Fruit fly (Drosophila melanogaster) whole organism, prepupa: Measurements from ENCODE around the gene Myt1.

Experiments
- Blimp-1 ChIP-seq: fragments of 200-800 bp; sonication (Bioruptor generic); optimal IDR thresholded peaks from 3 replicates; lab custom pipeline; 2017; ENCODE audit warnings: missing biosample characterization, missing genetic modification characterization, mild to moderate bottlenecking, moderate library complexity, missing genetic modification reagents
- CG10669 ChIP-seq: fragments of 200-800 bp; sonication (Bioruptor generic); optimal IDR thresholded peaks from 3 replicates; lab custom pipeline; 2018; ENCODE audit warnings: missing biosample characterization, mild to moderate bottlenecking, missing genetic modification characterization, moderate library complexity
- CG11294 ChIP-seq: fragments of 200-800 bp; sonication (Bioruptor generic); IDR thresholded peaks from 2 replicates; pipeline ENCODE4 v1.3.6; 2022; ENCODE audit warnings: missing biosample characterization, missing genetic modification characterization
- CG11762 ChIP-seq: fragments of 200-800 bp; sonication (Bioruptor generic); optimal IDR thresholded peaks from 3 replicates; lab custom pipeline; 2016; ENCODE audit warnings: missing biosample characterization, missing genetic modification characterization; ENCODE audit not compliant: insufficient read depth
- CG11902 ChIP-seq: fragments of 200-800 bp; sonication (Bioruptor generic); optimal IDR thresholded peaks from 3 replicates; lab custom pipeline; 2016; ENCODE audit warnings: missing biosample characterization, missing genetic modification characterization
- CG1621 ChIP-seq: fragments of 200-800 bp; sonication (Bioruptor generic); optimal IDR thresholded peaks from 3 replicates; lab custom pipeline; 2018; ENCODE audit warnings: missing biosample characterization, mild to moderate bottlenecking, missing genetic modification characterization
- CG3032 ChIP-seq: fragments of 200-800 bp; optimal IDR thresholded peaks from 2 replicates; lab custom pipeline; 2019; ENCODE audit warnings: missing biosample characterization, mild to moderate bottlenecking, missing genetic modification characterization, moderate library complexity
- CG31627 ChIP-seq: fragments of 200-800 bp; sonication (Bioruptor generic); optimal IDR thresholded peaks from 3 replicates; lab custom pipeline; 2016; ENCODE audit warnings: missing biosample characterization, missing genetic modification characterization
- CG3919 ChIP-seq: fragments of 200-800 bp; sonication (Bioruptor generic); optimal IDR thresholded peaks from 3 replicates; lab custom pipeline; 2016; ENCODE audit warnings: missing biosample characterization, missing genetic modification characterization
- CG4318 ChIP-seq: fragments of 200-800 bp; sonication (Bioruptor generic); optimal IDR thresholded peaks from 3 replicates; lab custom pipeline; 2017; ENCODE audit warnings: missing biosample characterization, mild to moderate bottlenecking, missing genetic modification characterization
- CG6163 ChIP-seq: fragments of 200-800 bp; sonication (Bioruptor generic); IDR thresholded peaks from 3 replicates; pipeline ENCODE4 v1.3.6; 2022; ENCODE audit warnings: missing biosample characterization, missing genetic modification characterization
- CG6276 ChIP-seq: fragments of 200-800 bp; sonication (Bioruptor generic); optimal IDR thresholded peaks from 2 replicates; lab custom pipeline; 2017; ENCODE audit warnings: missing biosample characterization, mild to moderate bottlenecking, missing genetic modification characterization
- CG6792 ChIP-seq: fragments of 200-800 bp; sonication (Bioruptor generic); optimal IDR thresholded peaks from 3 replicates; lab custom pipeline; 2016; ENCODE audit warnings: missing biosample characterization, missing genetic modification characterization
- CG6808 ChIP-seq: fragments of 200-800 bp; sonication (Bioruptor generic); optimal IDR thresholded peaks from 3 replicates; lab custom pipeline; 2017; ENCODE audit warnings: missing biosample characterization, missing genetic modification characterization, mild to moderate bottlenecking, moderate library complexity, missing genetic modification reagents
- CG6854 ChIP-seq: fragments of 200-800 bp; sonication (Bioruptor generic); optimal IDR thresholded peaks from 2 replicates; lab custom pipeline; 2017; ENCODE audit warnings: missing biosample characterization, mild to moderate bottlenecking, missing genetic modification characterization
- CG8119 ChIP-seq: fragments of 200-800 bp; sonication (Bioruptor generic); IDR thresholded peaks from 3 replicates; pipeline ENCODE4 v1.3.6; 2022; ENCODE audit warnings: missing biosample characterization, missing genetic modification characterization
- Eip75B ChIP-seq: fragments of 200-800 bp; sonication (Bioruptor generic); optimal IDR thresholded peaks from 3 replicates; lab custom pipeline; 2016; ENCODE audit warnings: missing biosample characterization, missing genetic modification characterization
- Eip78C ChIP-seq: fragments of 200-800 bp; sonication (Bioruptor generic); peaks from one replicate; lab custom pipeline; 2016; ENCODE audit warnings: missing biosample characterization, missing genetic modification characterization
- Eip93F ChIP-seq: fragments of 200-800 bp; sonication (Bioruptor generic); optimal IDR thresholded peaks from 2 replicates; lab custom pipeline; 2016; ENCODE audit warnings: missing biosample characterization, mild to moderate bottlenecking, missing genetic modification characterization
- Ets21C ChIP-seq: fragments of 200-800 bp; sonication (Bioruptor generic); optimal IDR thresholded peaks from 3 replicates; lab custom pipeline; 2016; ENCODE audit warnings: missing biosample characterization, missing genetic modification characterization
- Ets96B ChIP-seq: fragments of 200-800 bp; optimal IDR thresholded peaks from 2 replicates; lab custom pipeline; 2019; ENCODE audit warnings: missing biosample characterization, mild to moderate bottlenecking, missing genetic modification characterization, moderate library complexity
- Gug ChIP-seq: fragments of 200-800 bp; sonication (Bioruptor generic); IDR thresholded peaks from 2 replicates; pipeline ENCODE4 v1.3.6; 2022; ENCODE audit warnings: missing biosample characterization, missing genetic modification characterization
- Hr38 ChIP-seq: sonication (Bioruptor generic); optimal IDR thresholded peaks from 2 replicates; lab custom pipeline; 2016; ENCODE audit warnings: missing biosample characterization, missing genetic modification characterization
- Hr39 ChIP-seq: fragments of 200-800 bp; sonication (Bioruptor generic); optimal IDR thresholded peaks from 2 replicates; lab custom pipeline; 2016; ENCODE audit warnings: missing biosample characterization, missing genetic modification characterization
- Lpt ChIP-seq: fragments of 200-800 bp; sonication (Bioruptor generic); optimal IDR thresholded peaks from 3 replicates; lab custom pipeline; 2016; ENCODE audit warnings: missing biosample characterization, missing genetic modification characterization
- OdsH ChIP-seq: fragments of 200-800 bp; sonication (Bioruptor generic); optimal IDR thresholded peaks from 3 replicates; lab custom pipeline; 2016; ENCODE audit warnings: missing biosample characterization, missing genetic modification characterization
- Smox ChIP-seq: fragments of 200-800 bp; sonication (Bioruptor generic); optimal IDR thresholded peaks from 3 replicates; lab custom pipeline; 2016; ENCODE audit warnings: missing biosample characterization, missing genetic modification characterization
- Sox102F ChIP-seq: fragments of 200-800 bp; sonication (Bioruptor generic); optimal IDR thresholded peaks from 2 replicates; lab custom pipeline; 2016; ENCODE audit warnings: missing biosample characterization, mild to moderate bottlenecking, missing genetic modification characterization
- Sox14 ChIP-seq: fragments of 200-800 bp; sonication (Bioruptor generic); optimal IDR thresholded peaks from 3 replicates; lab custom pipeline; 2016; ENCODE audit warnings: missing biosample characterization, missing genetic modification characterization
- Sox15 ChIP-seq: fragments of 200-800 bp; sonication (Bioruptor generic); optimal IDR thresholded peaks from 3 replicates; lab custom pipeline; 2016; ENCODE audit warnings: missing biosample characterization, missing genetic modification characterization
- achi ChIP-seq: fragments of 200-800 bp; sonication (Bioruptor generic); optimal IDR thresholded peaks from 3 replicates; lab custom pipeline; 2016; ENCODE audit warnings: missing biosample characterization, missing genetic modification characterization
- acj6 ChIP-seq: fragments of 200-800 bp; sonication (Bioruptor generic); optimal IDR thresholded peaks from 3 replicates; lab custom pipeline; 2016; ENCODE audit warnings: missing biosample characterization, missing genetic modification characterization
- dac ChIP-seq: fragments of 200-800 bp; sonication (Bioruptor generic); optimal IDR thresholded peaks from 2 replicates; lab custom pipeline; 2017; ENCODE audit warnings: missing biosample characterization, mild to moderate bottlenecking, missing genetic modification characterization
- dsx ChIP-seq: fragments of 200-800 bp; optimal IDR thresholded peaks from 3 replicates; lab custom pipeline; 2019; ENCODE audit warnings: missing biosample characterization, mild to moderate bottlenecking, missing genetic modification characterization, moderate library complexity; ENCODE audit not compliant: poor library complexity, severe bottlenecking
- eg ChIP-seq: fragments of 200-800 bp; sonication (Bioruptor generic); IDR thresholded peaks from 3 replicates; pipeline ENCODE4 v1.3.6; 2022; ENCODE audit warnings: missing biosample characterization, missing genetic modification characterization
- esn ChIP-seq: fragments of 200-800 bp; sonication (Bioruptor generic); optimal IDR thresholded peaks from 2 replicates; lab custom pipeline; 2016; ENCODE audit warnings: missing biosample characterization, mild to moderate bottlenecking, missing genetic modification characterization, moderate library complexity
- fd85E ChIP-seq: fragments of 200-800 bp; sonication (Bioruptor generic); optimal IDR thresholded peaks from 3 replicates; lab custom pipeline; 2016; ENCODE audit warnings: missing biosample characterization, missing genetic modification characterization
- fkh ChIP-seq: fragments of 200-800 bp; sonication (Bioruptor generic); optimal IDR thresholded peaks from 3 replicates; lab custom pipeline; 2017; ENCODE audit warnings: missing biosample characterization, mild to moderate bottlenecking, missing genetic modification characterization, moderate library complexity
- lz ChIP-seq: fragments of 200-800 bp; sonication (Bioruptor generic); optimal IDR thresholded peaks from 3 replicates; lab custom pipeline; 2016; ENCODE audit warnings: missing biosample characterization, missing genetic modification characterization
- pdm3 ChIP-seq: fragments of 200-800 bp; sonication (Bioruptor generic); optimal IDR thresholded peaks from 3 replicates; lab custom pipeline; 2016; ENCODE audit warnings: missing biosample characterization, missing genetic modification characterization
- spab ChIP-seq: fragments of 200-800 bp; sonication (Bioruptor generic); optimal IDR thresholded peaks from 2 replicates; lab custom pipeline; 2017; ENCODE audit warnings: missing biosample characterization, mild to moderate bottlenecking, missing genetic modification characterization, missing genetic modification reagents
- svp ChIP-seq: fragments of 200-800 bp; sonication (Bioruptor generic); peaks from one replicate; lab custom pipeline; 2016; ENCODE audit warnings: missing biosample characterization, missing genetic modification characterization
- topi ChIP-seq: fragments of 200-800 bp; sonication (Bioruptor generic); optimal IDR thresholded peaks from 3 replicates; lab custom pipeline; 2016; ENCODE audit warnings: missing biosample characterization, missing genetic modification characterization
- vri ChIP-seq: fragments of 200-800 bp; sonication (Bioruptor generic); optimal IDR thresholded peaks from 3 replicates; lab custom pipeline; 2016; ENCODE audit warnings: missing biosample characterization, mild to moderate bottlenecking, missing genetic modification characterization

The Myt1 gene

dm6 chr3L:5764922-5765843, 14.2 kb downstream of the Myt1 start, which contains the start of gene CG10576:
Gene CG10576, minus strand, starts transcription at chr3L:5765702.
- TF ChIP-seq dac (no peak), Sox14 (no peak)

- TF ChIP-seq vri (GFP tag; lab: Kevin White, UChicago) (peak; percentile 94), CG3032 (tag; lab: Kevin White, UChicago) (no peak), Smox (GFP tag; lab: Kevin White, UChicago) (no peak), CG6854 (no peak), Eip78C (GFP tag; lab: Kevin White, UChicago) (peak; percentile 43), eg (peak; percentile 23; the same call in 1 of the 3 replicates), Lpt (peak; percentile 3), Eip75B (GFP tag; lab: Kevin White, UChicago) (no peak), pdm3 (GFP tag; lab: Kevin White, UChicago) (no peak), svp (GFP tag; lab: Kevin White, UChicago) (no peak), Gug (GFP tag; lab: Robert Waterston, UW) (0 out of 2 replicates have a peak, but pooled peaks have one; percentile 7), achi (GFP tag; lab: Kevin White, UChicago) (no peak)
Observed at dm6 chr3L:5753605-5754365, 25.6 kb downstream of the Myt1 start.

dm6 chr3L:5752903-5753604, 26.3 kb downstream of the Myt1 start, which contains the start of gene Usp47:
Gene Usp47, plus strand, starts transcription at chr3L:5752973.
- TF ChIP-seq CG6808 (peak; percentile 38), Sox102F (GFP tag; lab: Kevin White, UChicago) (no peak), topi (GFP tag; lab: Kevin White, UChicago) (no peak), esn (GFP tag; lab: Kevin White, UChicago) (no peak), dac (no peak), CG11294 (GFP tag; lab: Robert Waterston, UW) (no peak), CG6163 (GFP tag; lab: Robert Waterston, UW) (no peak), spab (GFP tag; lab: Kevin White, UChicago) (no peak), Ets21C (no peak), CG6276 (no peak), OdsH (no peak), CG10669 (no peak), CG1621 (tag; lab: Kevin White, UChicago) (peak; percentile 33), Ets96B (tag; lab: Kevin White, UChicago) (no peak), CG6792 (GFP tag; lab: Kevin White, UChicago) (no peak), acj6 (GFP tag; lab: Kevin White, UChicago) (no peak), lz (no peak), fd85E (no peak), CG4318 (GFP tag; lab: Kevin White, UChicago) (no peak), Eip93F (GFP tag; lab: Kevin White, UChicago) (no peak), CG31627 (GFP tag; lab: Kevin White, UChicago) (no peak), CG3919 (no peak), Gug (GFP tag; lab: Robert Waterston, UW) (no peak), Blimp-1 (GFP tag; lab: Kevin White, UChicago) (no peak), svp (GFP tag; lab: Kevin White, UChicago) (no peak), Hr38 (GFP tag; lab: Kevin White, UChicago) (no peak), dsx (GFP tag; lab: Kevin White, UChicago) (no peak), fkh (no peak), CG8119 (GFP tag; lab: Robert Waterston, UW) (0 out of 3 replicates have a peak, but pooled peaks have one; percentile 38), Hr39 (GFP tag; lab: Kevin White, UChicago) (no peak), Sox15 (no peak), CG11902 (GFP tag; lab: Kevin White, UChicago) (no peak), CG11762 (GFP tag; lab: Kevin White, UChicago) (no peak), CG3032 (tag; lab: Kevin White, UChicago) (no peak)
